Fruit fly (Drosophila melanogaster) whole organism, embryonic: ENCODE results near the gene Nep7.

ENCODE experiments used
- BEAF-32 ChIP-seq: fragments of 200-800 bp; sonication (Bioruptor generic); optimal IDR thresholded peaks from 3 replicates; lab custom pipeline; 2017; ENCODE audit warnings: missing biosample characterization, missing genetic modification characterization, mild to moderate bottlenecking, moderate library complexity, missing genetic modification reagents
- CG10209 ChIP-seq: fragments of 200-800 bp; sonication (Bioruptor generic); optimal IDR thresholded peaks from 3 replicates; lab custom pipeline; 2017; ENCODE audit warnings: missing biosample characterization, mild to moderate bottlenecking, missing genetic modification characterization, missing genetic modification reagents
- CG10462 ChIP-seq: fragments of 200-800 bp; sonication (Bioruptor generic); optimal IDR thresholded peaks from 2 replicates; lab custom pipeline; 2016; ENCODE audit warnings: missing biosample characterization, missing genetic modification characterization
- CG13894 ChIP-seq: fragments of 200-800 bp; sonication (Bioruptor generic); optimal IDR thresholded peaks from 3 replicates; lab custom pipeline; 2018; ENCODE audit warnings: missing biosample characterization, mild to moderate bottlenecking, missing genetic modification characterization, moderate library complexity
- CG14860 ChIP-seq: fragments of 200-800 bp; sonication (Bioruptor generic); IDR thresholded peaks from 3 replicates; pipeline ENCODE4 v1.3.6; 2022; ENCODE audit warnings: missing biosample characterization, missing genetic modification characterization; ENCODE audit not compliant: partially characterized antibody
- CG15269 ChIP-seq: fragments of 200-800 bp; sonication (Bioruptor generic); optimal IDR thresholded peaks from 2 replicates; lab custom pipeline; 2018; ENCODE audit warnings: missing biosample characterization, mild to moderate bottlenecking, missing genetic modification characterization, moderate library complexity
- CG17328 ChIP-seq: fragments of 200-800 bp; sonication (Bioruptor generic); IDR thresholded peaks from 2 replicates; pipeline ENCODE4 v1.3.6; 2022; ENCODE audit warnings: missing biosample characterization, missing genetic modification characterization
- CG17361 ChIP-seq: fragments of 200-800 bp; sonication (Bioruptor generic); IDR thresholded peaks from 3 replicates; pipeline ENCODE4 v1.3.6; 2022; ENCODE audit warnings: missing biosample characterization, missing genetic modification characterization
- CG3163 ChIP-seq: fragments of 200-800 bp; sonication (Bioruptor generic); optimal IDR thresholded peaks from 3 replicates; lab custom pipeline; 2016; ENCODE audit warnings: missing biosample characterization, missing genetic modification characterization
- CG3838 ChIP-seq: fragments of 200-800 bp; sonication (Bioruptor generic); optimal IDR thresholded peaks from 3 replicates; lab custom pipeline; 2016; ENCODE audit warnings: missing biosample characterization, missing genetic modification characterization
- CG4820 ChIP-seq: fragments of 200-800 bp; sonication (Bioruptor generic); optimal IDR thresholded peaks from 3 replicates; lab custom pipeline; 2016; ENCODE audit warnings: missing biosample characterization, missing genetic modification characterization
- CG4854 ChIP-seq: fragments of 200-800 bp; sonication (Bioruptor generic); optimal IDR thresholded peaks from 2 replicates; lab custom pipeline; 2016; ENCODE audit warnings: missing biosample characterization, missing genetic modification characterization, inconsistent platforms
- CG6654 ChIP-seq: fragments of 200-800 bp; sonication (Bioruptor generic); optimal IDR thresholded peaks from 2 replicates; lab custom pipeline; 2017; ENCODE audit warnings: missing biosample characterization, mild to moderate bottlenecking, missing genetic modification characterization
- CG6765 ChIP-seq: fragments of 200-800 bp; sonication (Bioruptor generic); optimal IDR thresholded peaks from 3 replicates; lab custom pipeline; 2017; ENCODE audit warnings: missing biosample characterization, mild to moderate bottlenecking, missing genetic modification characterization
- CG6854 ChIP-seq: fragments of 200-800 bp; sonication (Bioruptor generic); optimal IDR thresholded peaks from 3 replicates; lab custom pipeline; 2017; ENCODE audit warnings: missing biosample characterization, mild to moderate bottlenecking, missing genetic modification characterization
- CG7839 ChIP-seq: fragments of 200-800 bp; sonication (Bioruptor generic); optimal IDR thresholded peaks from 3 replicates; lab custom pipeline; 2018; ENCODE audit warnings: missing biosample characterization, mild to moderate bottlenecking, missing genetic modification characterization, moderate library complexity
- CG8290 ChIP-seq, 3 experiments: fragments of 200-800 bp; sonication (Bioruptor generic); optimal IDR thresholded peaks; 2 replicates each; lab custom pipeline; 2016 to 2019; ENCODE audit warnings: missing biosample characterization in 3 of 3, missing genetic modification characterization in 3 of 3, mild to moderate bottlenecking in 2 of 3, moderate library complexity in 1 of 3
- CG8944 ChIP-seq: fragments of 200-800 bp; sonication (Bioruptor generic); optimal IDR thresholded peaks from 3 replicates; lab custom pipeline; 2016; ENCODE audit warnings: missing biosample characterization, missing genetic modification characterization
- CG9215 ChIP-seq: fragments of 200-800 bp; sonication (Bioruptor generic); IDR thresholded peaks from 2 replicates; pipeline ENCODE4 v1.3.6; 2022; ENCODE audit warnings: missing biosample characterization, missing genetic modification characterization
- CTCF ChIP-seq: fragments of 200-800 bp; sonication (Bioruptor generic); optimal IDR thresholded peaks from 2 replicates; lab custom pipeline; 2017; ENCODE audit warnings: missing biosample characterization, mild to moderate bottlenecking, missing genetic modification characterization, moderate library complexity
- Deaf1 ChIP-seq: fragments of 200-800 bp; optimal IDR thresholded peaks from 3 replicates; lab custom pipeline; 2019; ENCODE audit warnings: missing biosample characterization, mild to moderate bottlenecking, missing genetic modification characterization, moderate library complexity
- Dip2 ChIP-seq: fragments of 200-800 bp; sonication (Bioruptor generic); IDR thresholded peaks from 2 replicates; pipeline ENCODE4 v1.3.6; 2022; ENCODE audit warnings: missing biosample characterization, missing genetic modification characterization
- Dref ChIP-seq: fragments of 200-800 bp; sonication (Bioruptor generic); IDR thresholded peaks from 2 replicates; pipeline ENCODE4 v1.3.6; 2022; ENCODE audit warnings: missing biosample characterization, missing genetic modification characterization
- ERR ChIP-seq: fragments of 200-800 bp; sonication (Bioruptor generic); optimal IDR thresholded peaks from 2 replicates; lab custom pipeline; 2016; ENCODE audit warnings: missing biosample characterization, missing genetic modification characterization
- Elba2 ChIP-seq: fragments of 200-800 bp; sonication (Bioruptor generic); optimal IDR thresholded peaks from 3 replicates; lab custom pipeline; 2016; ENCODE audit warnings: missing biosample characterization, missing genetic modification characterization
- Fer1 ChIP-seq: fragments of 200-800 bp; sonication (Bioruptor generic); optimal IDR thresholded peaks from 2 replicates; lab custom pipeline; 2017; ENCODE audit warnings: missing biosample characterization, mild to moderate bottlenecking, missing genetic modification characterization
- Fer2 ChIP-seq: fragments of 200-800 bp; sonication (Bioruptor generic); optimal IDR thresholded peaks from 2 replicates; lab custom pipeline; 2018; ENCODE audit warnings: missing biosample characterization, mild to moderate bottlenecking, missing genetic modification characterization, moderate library complexity
- GATAe ChIP-seq: fragments of 200-800 bp; sonication (Bioruptor generic); conservative IDR thresholded peaks from 2 replicates; pipeline ENCODE4 v1.3.6; 2022; ENCODE audit warnings: missing biosample characterization, missing genetic modification characterization
- Hmr ChIP-seq: fragments of 200-800 bp; sonication (Bioruptor generic); optimal IDR thresholded peaks from 3 replicates; lab custom pipeline; 2017; ENCODE audit warnings: mild to moderate bottlenecking, missing biosample characterization, missing genetic modification reagents, missing genetic modification characterization
- Max ChIP-seq: fragments of 200-800 bp; sonication (Bioruptor generic); optimal IDR thresholded peaks from 2 replicates; lab custom pipeline; 2016; ENCODE audit warnings: missing biosample characterization, mild to moderate bottlenecking, missing genetic modification characterization
- Mes4 ChIP-seq: fragments of 200-800 bp; sonication (Bioruptor generic); optimal IDR thresholded peaks from 2 replicates; lab custom pipeline; 2016; ENCODE audit warnings: missing biosample characterization, missing genetic modification characterization
- PHDP ChIP-seq: fragments of 200-800 bp; sonication (Bioruptor generic); optimal IDR thresholded peaks from 3 replicates; lab custom pipeline; 2018; ENCODE audit warnings: missing biosample characterization, mild to moderate bottlenecking, missing genetic modification characterization, moderate library complexity
- Xbp1 ChIP-seq: fragments of 200-800 bp; sonication (Bioruptor generic); optimal IDR thresholded peaks from 3 replicates; lab custom pipeline; 2016; ENCODE audit warnings: missing biosample characterization, mild to moderate bottlenecking, missing genetic modification characterization
- YL-1 ChIP-seq: fragments of 200-800 bp; sonication (Bioruptor generic); optimal IDR thresholded peaks from 3 replicates; lab custom pipeline; 2017; ENCODE audit warnings: missing biosample characterization, mild to moderate bottlenecking, missing genetic modification characterization
- al ChIP-seq: fragments of 200-800 bp; sonication (Bioruptor generic); IDR thresholded peaks from 2 replicates; pipeline ENCODE4 v1.3.6; 2022; ENCODE audit warnings: missing biosample characterization, missing genetic modification characterization
- cas ChIP-seq: fragments of 200-800 bp; sonication (Bioruptor generic); IDR thresholded peaks from 2 replicates; pipeline ENCODE4 v1.3.6; 2022; ENCODE audit warnings: missing biosample characterization, missing genetic modification characterization
- ci ChIP-seq: fragments of 200-800 bp; sonication (Bioruptor generic); IDR thresholded peaks from 3 replicates; pipeline ENCODE4 v1.3.6; 2022; ENCODE audit warnings: missing biosample characterization, missing genetic modification characterization
- dimm ChIP-seq: fragments of 200-800 bp; sonication (Bioruptor generic); IDR thresholded peaks from 2 replicates; pipeline ENCODE4 v1.3.6; 2022; ENCODE audit warnings: missing biosample characterization, missing genetic modification characterization
- emc ChIP-seq: fragments of 200-800 bp; sonication (Bioruptor generic); optimal IDR thresholded peaks from 2 replicates; lab custom pipeline; 2016; ENCODE audit warnings: missing biosample characterization, missing genetic modification characterization
- gfzf ChIP-seq: fragments of 200-800 bp; sonication (Bioruptor generic); optimal IDR thresholded peaks from 2 replicates; lab custom pipeline; 2016; ENCODE audit warnings: missing biosample characterization, mild to moderate bottlenecking, missing genetic modification characterization, moderate library complexity
- lmd ChIP-seq: fragments of 200-800 bp; sonication (Bioruptor generic); IDR thresholded peaks from 2 replicates; pipeline ENCODE4 v1.3.6; 2022; ENCODE audit warnings: missing biosample characterization, missing genetic modification characterization
- nom ChIP-seq: fragments of 200-800 bp; sonication (Bioruptor generic); optimal IDR thresholded peaks from 2 replicates; lab custom pipeline; 2017; ENCODE audit warnings: missing biosample characterization, missing genetic modification characterization, mild to moderate bottlenecking, moderate library complexity, missing genetic modification reagents
- schlank ChIP-seq: fragments of 200-800 bp; sonication (Bioruptor generic); optimal IDR thresholded peaks from 2 replicates; lab custom pipeline; 2018; ENCODE audit warnings: missing biosample characterization, mild to moderate bottlenecking, missing genetic modification characterization
- scrt ChIP-seq: fragments of 200-800 bp; sonication (Bioruptor generic); optimal IDR thresholded peaks from 2 replicates; lab custom pipeline; 2018; ENCODE audit warnings: missing biosample characterization, mild to moderate bottlenecking, missing genetic modification characterization, moderate library complexity
- sd ChIP-seq: fragments of 200-800 bp; sonication (Bioruptor generic); optimal IDR thresholded peaks from 3 replicates; lab custom pipeline; 2018; ENCODE audit warnings: missing biosample characterization, mild to moderate bottlenecking, missing genetic modification characterization, moderate library complexity
- sens-2 ChIP-seq: fragments of 200-800 bp; sonication (Bioruptor generic); IDR thresholded peaks from 2 replicates; pipeline ENCODE4 v1.3.6; 2022; ENCODE audit warnings: missing biosample characterization, missing genetic modification characterization
- stwl ChIP-seq: fragments of 200-800 bp; sonication (Bioruptor generic); optimal IDR thresholded peaks from 3 replicates; lab custom pipeline; 2018; ENCODE audit warnings: missing biosample characterization, mild to moderate bottlenecking, missing genetic modification characterization, moderate library complexity
- tap ChIP-seq: fragments of 200-800 bp; optimal IDR thresholded peaks from 3 replicates; lab custom pipeline; 2019; ENCODE audit warnings: missing biosample characterization, mild to moderate bottlenecking, missing genetic modification characterization, moderate library complexity
- trem ChIP-seq: fragments of 200-800 bp; optimal IDR thresholded peaks from 3 replicates; lab custom pipeline; 2019; ENCODE audit warnings: missing biosample characterization, mild to moderate bottlenecking, missing genetic modification characterization, moderate library complexity
- ttk ChIP-seq: fragments of 200-800 bp; sonication (Bioruptor generic); IDR thresholded peaks from 2 replicates; pipeline ENCODE4 v2.1.2; 2022; ENCODE audit warnings: missing biosample characterization, missing genetic modification characterization
- yki ChIP-seq: fragments of >200 bp; optimal IDR thresholded peaks from 3 replicates; lab custom pipeline; 2018

Nep7 gene

DNA sequence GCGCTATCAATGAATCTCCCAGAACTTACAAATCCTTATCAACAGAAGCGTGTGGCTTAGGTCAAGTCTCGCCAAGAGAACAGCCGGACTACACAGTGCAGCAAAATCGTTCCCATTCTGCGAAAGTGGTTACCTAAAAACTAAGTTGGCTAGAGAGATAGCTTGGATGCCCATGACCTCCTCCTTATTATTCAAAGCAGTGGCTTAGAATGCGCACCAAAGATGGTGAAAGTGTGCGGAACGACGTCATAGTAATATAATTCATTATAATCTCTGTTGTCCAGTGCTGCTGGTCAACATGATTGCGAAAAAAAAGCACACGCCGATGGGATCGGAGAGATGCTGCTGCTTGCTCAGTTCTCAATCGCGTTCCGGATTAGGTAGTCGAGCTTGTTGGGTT is at the start of gene Nep7 (continued):
- TF ChIP-seq stwl (tag; lab: Kevin White, UChicago), result no peak
- no peak for TF ChIP-seq Fer1 (GFP tag; lab: Kevin White, UChicago)

DNA sequence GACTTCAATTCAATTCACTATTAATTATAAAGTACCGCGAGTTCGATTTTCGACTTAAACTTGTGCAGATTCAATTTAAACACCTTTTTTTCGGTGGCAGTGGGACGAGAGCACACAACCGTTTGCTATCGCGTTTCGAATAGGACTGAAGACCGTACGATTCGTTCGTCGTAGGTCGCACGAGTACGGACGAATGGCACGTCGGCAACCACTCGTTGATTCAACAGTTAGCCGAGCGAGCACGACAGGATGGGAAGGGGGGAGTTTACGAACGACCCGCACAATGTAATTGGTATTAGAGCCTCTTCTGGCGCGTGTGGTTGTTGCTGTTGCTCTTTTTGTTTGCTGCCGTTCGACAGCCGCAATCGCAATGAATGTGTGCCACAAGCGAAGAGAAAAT is 49.0 kb upstream of the Nep7 start, which contains the start of gene CG34353:
TSS of gene CG34353 (minus strand) at position 149 of the 400 bp plus-strand sequence.
- no peak for TF ChIP-seq GATAe (GFP tag; lab: Robert Waterston, UW)
- no peak for TF ChIP-seq CG6854 (GFP tag; lab: Kevin White, UChicago)
- TF ChIP-seq YL-1 (GFP tag; lab: Kevin White, UChicago), result no peak
- TF ChIP-seq sens-2 (GFP tag; lab: Robert Waterston, UW), result no peak
- no peak for TF ChIP-seq CG6654
- peak; percentile 14 for TF ChIP-seq CG13894 (tag; lab: Kevin White, UChicago)
- TF ChIP-seq emc (GFP tag; lab: Kevin White, UChicago), result no peak
- TF ChIP-seq CG15269 (tag; lab: Kevin White, UChicago), result no peak
- TF ChIP-seq al, result no peak
- TF ChIP-seq Max (GFP tag; lab: Kevin White, UChicago), result no peak
- no peak for TF ChIP-seq CG7839 (tag; lab: Kevin White, UChicago)
- TF ChIP-seq ERR, result no peak
- no peak for TF ChIP-seq CG4820 (GFP tag; lab: Kevin White, UChicago)
- no peak for TF ChIP-seq CG8290 (GFP tag; optimal IDR thresholded peaks at IDR 0.05; lab: Kevin White, UChicago)
- TF ChIP-seq CG8290 (tag; optimal IDR thresholded peaks at IDR 0.05; lab: Kevin White, UChicago), result peak in 1 of 2 experiments; percentile 72
- 0 out of 2 replicates have a peak, but pooled peaks have one; percentile 27 for TF ChIP-seq CG17328 (GFP tag; lab: Robert Waterston, UW)
- TF ChIP-seq CG3163 (GFP tag; lab: Kevin White, UChicago), result peak; percentile 99
- TF ChIP-seq Mes4 (GFP tag; lab: Kevin White, UChicago), result no peak
- no peak for TF ChIP-seq ttk (GFP tag; lab: Robert Waterston, UW)
- no peak for TF ChIP-seq nom
- peak; percentile 69; the same call in 2 of the 3 replicates for TF ChIP-seq ci (GFP tag; lab: Robert Waterston, UW)
- no peak for TF ChIP-seq dimm (GFP tag; lab: Robert Waterston, UW)
- no peak for TF ChIP-seq lmd (GFP tag; lab: Robert Waterston, UW)
- TF ChIP-seq CG10209, result no peak
- TF ChIP-seq PHDP (tag; lab: Kevin White, UChicago), result peak; percentile 20
- TF ChIP-seq schlank (tag; lab: Kevin White, UChicago), result no peak
- no peak for TF ChIP-seq CG4854 (GFP tag; lab: Kevin White, UChicago)
- no peak for TF ChIP-seq CG3838 (GFP tag; lab: Kevin White, UChicago)
- TF ChIP-seq tap (tag; lab: Kevin White, UChicago), result no peak
- no peak for TF ChIP-seq yki (lab: Kevin White, UChicago)
- no peak for TF ChIP-seq CG10462 (GFP tag; lab: Kevin White, UChicago)
- TF ChIP-seq CTCF (GFP tag; lab: Kevin White, UChicago), result no peak
- TF ChIP-seq Elba2 (GFP tag; lab: Kevin White, UChicago), result no peak
- no peak for TF ChIP-seq CG14860 (GFP tag; lab: Robert Waterston, UW)
- no peak for TF ChIP-seq Hmr (GFP tag; lab: Kevin White, UChicago)
- TF ChIP-seq CG17361 (GFP tag; lab: Robert Waterston, UW), result no peak
- no peak for TF ChIP-seq CG8944 (GFP tag; lab: Kevin White, UChicago)
- TF ChIP-seq CG6765 (GFP tag; lab: Kevin White, UChicago), result no peak
- TF ChIP-seq CG9215 (GFP tag; lab: Robert Waterston, UW), result no peak
- TF ChIP-seq gfzf (GFP tag; lab: Kevin White, UChicago), result no peak
- TF ChIP-seq scrt, result peak; percentile 98
- TF ChIP-seq cas (GFP tag; lab: Robert Waterston, UW), result no peak
- TF ChIP-seq trem (tag; lab: Kevin White, UChicago), result no peak
- TF ChIP-seq Dip2 (GFP tag; lab: Robert Waterston, UW), result no peak
- TF ChIP-seq Xbp1 (GFP tag; lab: Kevin White, UChicago), result no peak
- TF ChIP-seq BEAF-32, result no peak
- TF ChIP-seq sd (tag; lab: Kevin White, UChicago), result no peak
- peak; percentile 99 for TF ChIP-seq Deaf1
- TF ChIP-seq Fer2 (tag; lab: Kevin White, UChicago), result no peak
- TF ChIP-seq Dref (GFP tag; lab: Robert Waterston, UW), result no peak
